Fruit fly (Drosophila melanogaster) whole organism, embryonic: ENCODE results near the gene mGluR.

ENCODE experiments used
- Antp ChIP-seq: fragments of 200-800 bp; sonication (Bioruptor generic); optimal IDR thresholded peaks from 3 replicates; lab custom pipeline; 2016; ENCODE audit warnings: missing biosample characterization, missing genetic modification characterization
- CG11093 ChIP-seq: fragments of 200-800 bp; sonication (Bioruptor generic); IDR thresholded peaks from 3 replicates; pipeline ENCODE4 v1.3.6; 2022; ENCODE audit warnings: missing biosample characterization, missing genetic modification characterization
- CG11398 ChIP-seq: fragments of 200-800 bp; sonication (Bioruptor generic); optimal IDR thresholded peaks from 2 replicates; lab custom pipeline; 2016; ENCODE audit warnings: missing biosample characterization, missing genetic modification characterization
- CG11456 ChIP-seq: fragments of 200-800 bp; sonication (Bioruptor generic); IDR thresholded peaks from 3 replicates; pipeline ENCODE4 v1.3.6; 2022; ENCODE audit warnings: missing biosample characterization, missing genetic modification characterization
- CG14014 ChIP-seq: fragments of 200-800 bp; sonication (Bioruptor generic); IDR thresholded peaks from 2 replicates; pipeline ENCODE4 v1.3.6; 2022; ENCODE audit warnings: missing biosample characterization, missing genetic modification characterization
- CG14860 ChIP-seq: fragments of 200-800 bp; sonication (Bioruptor generic); IDR thresholded peaks from 3 replicates; pipeline ENCODE4 v1.3.6; 2022; ENCODE audit warnings: missing biosample characterization, missing genetic modification characterization; ENCODE audit not compliant: partially characterized antibody
- CG15514 ChIP-seq: fragments of 200-800 bp; sonication (Bioruptor generic); optimal IDR thresholded peaks from 3 replicates; lab custom pipeline; 2017; ENCODE audit warnings: missing biosample characterization, missing genetic modification characterization, mild to moderate bottlenecking, moderate library complexity, missing genetic modification reagents
- CG2712 ChIP-seq: fragments of 200-800 bp; optimal IDR thresholded peaks from 3 replicates; lab custom pipeline; 2019; ENCODE audit warnings: missing biosample characterization, mild to moderate bottlenecking, missing genetic modification characterization, moderate library complexity
- CG30020 ChIP-seq: fragments of 200-800 bp; optimal IDR thresholded peaks from 2 replicates; lab custom pipeline; 2019; ENCODE audit warnings: missing biosample characterization, mild to moderate bottlenecking, missing genetic modification characterization, moderate library complexity
- CG34376 ChIP-seq: fragments of 200-800 bp; sonication (Bioruptor generic); optimal IDR thresholded peaks from 2 replicates; lab custom pipeline; 2018; ENCODE audit warnings: missing biosample characterization, mild to moderate bottlenecking, missing genetic modification characterization
- CG3847 ChIP-seq: fragments of 200-800 bp; sonication (Bioruptor generic); IDR thresholded peaks from 2 replicates; pipeline ENCODE4 v1.3.6; 2022; ENCODE audit warnings: missing biosample characterization, missing genetic modification characterization
- CG4707 ChIP-seq: fragments of 200-800 bp; sonication (Bioruptor generic); optimal IDR thresholded peaks from 2 replicates; lab custom pipeline; 2018; ENCODE audit warnings: missing biosample characterization, mild to moderate bottlenecking, missing genetic modification characterization, moderate library complexity
- CG4854 ChIP-seq: fragments of 200-800 bp; sonication (Bioruptor generic); optimal IDR thresholded peaks from 2 replicates; lab custom pipeline; 2016; ENCODE audit warnings: missing biosample characterization, missing genetic modification characterization, inconsistent platforms
- CG5245 ChIP-seq: fragments of 200-800 bp; sonication (Bioruptor generic); optimal IDR thresholded peaks from 3 replicates; lab custom pipeline; 2016; ENCODE audit warnings: missing biosample characterization, missing genetic modification characterization
- CG6254 ChIP-seq: fragments of 200-800 bp; sonication (Bioruptor generic); optimal IDR thresholded peaks from 3 replicates; lab custom pipeline; 2017; ENCODE audit warnings: mild to moderate bottlenecking, missing biosample characterization, missing genetic modification reagents, missing genetic modification characterization
- CG7786 ChIP-seq: fragments of 200-800 bp; sonication (Bioruptor generic); optimal IDR thresholded peaks from 2 replicates; lab custom pipeline; 2016; ENCODE audit warnings: missing biosample characterization, missing genetic modification characterization
- CG7839 ChIP-seq: fragments of 200-800 bp; sonication (Bioruptor generic); optimal IDR thresholded peaks from 3 replicates; lab custom pipeline; 2018; ENCODE audit warnings: missing biosample characterization, mild to moderate bottlenecking, missing genetic modification characterization, moderate library complexity
- CG8089 ChIP-seq: fragments of 200-800 bp; sonication (Bioruptor generic); optimal IDR thresholded peaks from 3 replicates; lab custom pipeline; 2016; ENCODE audit warnings: missing biosample characterization, missing genetic modification characterization
- CG9727 ChIP-seq: fragments of 200-800 bp; sonication (Bioruptor generic); optimal IDR thresholded peaks from 3 replicates; lab custom pipeline; 2017; ENCODE audit warnings: missing biosample characterization, mild to moderate bottlenecking, missing genetic modification characterization
- Dbx ChIP-seq: fragments of 200-800 bp; sonication (Bioruptor generic); IDR thresholded peaks from 3 replicates; pipeline ENCODE4 v1.3.6; 2022; ENCODE audit warnings: missing biosample characterization, missing genetic modification characterization
- Deaf1 ChIP-seq: fragments of 200-800 bp; optimal IDR thresholded peaks from 3 replicates; lab custom pipeline; 2019; ENCODE audit warnings: missing biosample characterization, mild to moderate bottlenecking, missing genetic modification characterization, moderate library complexity
- Doc2 ChIP-seq: fragments of 200-800 bp; sonication (Bioruptor generic); IDR thresholded peaks from 2 replicates; pipeline ENCODE4 v1.3.6; 2022; ENCODE audit warnings: missing biosample characterization, missing genetic modification characterization
- E2f1 ChIP-seq: fragments of 200-800 bp; sonication (Bioruptor generic); IDR thresholded peaks from 2 replicates; pipeline ENCODE4 v1.3.6; 2022; ENCODE audit warnings: missing biosample characterization, missing genetic modification characterization
- HmgD ChIP-seq: fragments of 200-800 bp; sonication (Bioruptor generic); optimal IDR thresholded peaks from 3 replicates; lab custom pipeline; 2016; ENCODE audit warnings: missing biosample characterization, missing genetic modification characterization
- MESR4 ChIP-seq: fragments of 200-800 bp; sonication (Bioruptor generic); optimal IDR thresholded peaks from 2 replicates; lab custom pipeline; 2018; ENCODE audit warnings: missing biosample characterization, mild to moderate bottlenecking, missing genetic modification characterization, moderate library complexity
- Max ChIP-seq: fragments of 200-800 bp; sonication (Bioruptor generic); optimal IDR thresholded peaks from 2 replicates; lab custom pipeline; 2016; ENCODE audit warnings: missing biosample characterization, mild to moderate bottlenecking, missing genetic modification characterization
- NC2β ChIP-seq: fragments of 200-800 bp; sonication (Bioruptor generic); optimal IDR thresholded peaks from 2 replicates; lab custom pipeline; 2016; ENCODE audit warnings: missing biosample characterization, missing genetic modification characterization
- Nf-YC ChIP-seq: fragments of 200-800 bp; optimal IDR thresholded peaks from 3 replicates; lab custom pipeline; 2019; ENCODE audit warnings: missing biosample characterization, mild to moderate bottlenecking, missing genetic modification characterization, moderate library complexity
- Optix ChIP-seq: fragments of 200-800 bp; sonication (Bioruptor generic); IDR thresholded peaks from 3 replicates; pipeline ENCODE4 v1.3.6; 2022; ENCODE audit warnings: missing biosample characterization, missing genetic modification characterization
- Sry-β ChIP-seq: fragments of 200-800 bp; sonication (Bioruptor generic); optimal IDR thresholded peaks from 2 replicates; lab custom pipeline; 2018; ENCODE audit warnings: missing biosample characterization, mild to moderate bottlenecking, missing genetic modification characterization, moderate library complexity
- Sry-δ ChIP-seq: fragments of 200-800 bp; sonication (Bioruptor generic); optimal IDR thresholded peaks from 2 replicates; lab custom pipeline; 2016; ENCODE audit warnings: missing biosample characterization, missing genetic modification characterization
- ac ChIP-seq: fragments of 200-800 bp; sonication (Bioruptor generic); optimal IDR thresholded peaks from 3 replicates; lab custom pipeline; 2017; ENCODE audit warnings: missing biosample characterization, mild to moderate bottlenecking, missing genetic modification characterization
- aop ChIP-seq: fragments of 200-800 bp; sonication (Bioruptor generic); IDR thresholded peaks from 2 replicates; pipeline ENCODE4 v1.3.6; 2022; ENCODE audit warnings: missing biosample characterization, missing genetic modification characterization
- chif ChIP-seq, 2 experiments: fragments of 200-800 bp; sonication (Bioruptor generic); optimal IDR thresholded peaks; 3 replicates each; lab custom pipeline; 2016; ENCODE audit warnings: missing biosample characterization in 2 of 2, missing genetic modification characterization in 2 of 2
- dm ChIP-seq: fragments of 200-800 bp; sonication (Bioruptor generic); optimal IDR thresholded peaks from 3 replicates; lab custom pipeline; 2016; ENCODE audit warnings: missing biosample characterization, missing genetic modification characterization
- dmrt11E ChIP-seq: fragments of 200-800 bp; sonication (Bioruptor generic); optimal IDR thresholded peaks from 3 replicates; lab custom pipeline; 2018; ENCODE audit warnings: missing biosample characterization, mild to moderate bottlenecking, missing genetic modification characterization, moderate library complexity
- emc ChIP-seq: fragments of 200-800 bp; sonication (Bioruptor generic); optimal IDR thresholded peaks from 2 replicates; lab custom pipeline; 2016; ENCODE audit warnings: missing biosample characterization, missing genetic modification characterization
- eve ChIP-seq, 2 experiments: fragments of >200 bp; optimal IDR thresholded peaks; 2 replicates each; lab custom pipeline; 2017; ENCODE audit warnings: missing biosample characterization in 2 of 2, missing genetic modification characterization in 2 of 2
- gsb-n ChIP-seq: fragments of 200-800 bp; sonication (Bioruptor generic); optimal IDR thresholded peaks from 3 replicates; lab custom pipeline; 2018; ENCODE audit warnings: missing biosample characterization, mild to moderate bottlenecking, missing genetic modification characterization
- ind ChIP-seq: fragments of 200-800 bp; sonication (Bioruptor generic); optimal IDR thresholded peaks from 3 replicates; lab custom pipeline; 2016; ENCODE audit warnings: missing biosample characterization, missing genetic modification characterization
- lab ChIP-seq: fragments of 200-800 bp; sonication (Bioruptor generic); optimal IDR thresholded peaks from 3 replicates; lab custom pipeline; 2017; ENCODE audit warnings: missing biosample characterization, missing genetic modification characterization, mild to moderate bottlenecking, moderate library complexity, missing genetic modification reagents
- p53 ChIP-seq: fragments of 200-800 bp; sonication (Bioruptor generic); optimal IDR thresholded peaks from 2 replicates; lab custom pipeline; 2016; ENCODE audit warnings: missing biosample characterization, missing genetic modification characterization
- pan ChIP-seq, 4 experiments: fragments of >200 bp in 3 of 4; fragments of 200-800 bp in 1 of 4; sonication (Bioruptor generic) in 1 of 4; optimal IDR thresholded peaks in 3 of 4; IDR thresholded peaks in 1 of 4; 2 replicates each; pipeline versions ENCODE4 v1.3.6 to Lab custom; 2017 to 2022; ENCODE audit warnings: missing biosample characterization in 2 of 4, missing genetic modification characterization in 2 of 4, mixed read lengths in 1 of 4
- peb ChIP-seq: fragments of 200-800 bp; sonication (Bioruptor generic); IDR thresholded peaks from 2 replicates; pipeline ENCODE4 v1.3.6; 2022; ENCODE audit warnings: missing biosample characterization, missing genetic modification characterization
- pzg ChIP-seq: fragments of 200-800 bp; sonication (Bioruptor generic); optimal IDR thresholded peaks from 3 replicates; lab custom pipeline; 2018; ENCODE audit warnings: missing biosample characterization, mild to moderate bottlenecking, missing genetic modification characterization, moderate library complexity
- schlank ChIP-seq: fragments of 200-800 bp; sonication (Bioruptor generic); optimal IDR thresholded peaks from 2 replicates; lab custom pipeline; 2018; ENCODE audit warnings: missing biosample characterization, mild to moderate bottlenecking, missing genetic modification characterization
- sna ChIP-seq: fragments of 200-800 bp; sonication (Bioruptor generic); IDR thresholded peaks from 2 replicates; pipeline ENCODE4 v1.3.6; 2022; ENCODE audit warnings: missing biosample characterization, missing genetic modification characterization; ENCODE audit not compliant: partially characterized antibody
- tna ChIP-seq: fragments of 200-800 bp; sonication (Bioruptor generic); IDR thresholded peaks from 2 replicates; pipeline ENCODE4 v1.3.6; 2022; ENCODE audit warnings: missing biosample characterization, missing genetic modification characterization; ENCODE audit not compliant: partially characterized antibody
- vfl ChIP-seq: fragments of 200-800 bp; sonication (Bioruptor generic); optimal IDR thresholded peaks from 2 replicates; lab custom pipeline; 2016; ENCODE audit warnings: missing biosample characterization, missing genetic modification characterization

The mGluR gene

DNA sequence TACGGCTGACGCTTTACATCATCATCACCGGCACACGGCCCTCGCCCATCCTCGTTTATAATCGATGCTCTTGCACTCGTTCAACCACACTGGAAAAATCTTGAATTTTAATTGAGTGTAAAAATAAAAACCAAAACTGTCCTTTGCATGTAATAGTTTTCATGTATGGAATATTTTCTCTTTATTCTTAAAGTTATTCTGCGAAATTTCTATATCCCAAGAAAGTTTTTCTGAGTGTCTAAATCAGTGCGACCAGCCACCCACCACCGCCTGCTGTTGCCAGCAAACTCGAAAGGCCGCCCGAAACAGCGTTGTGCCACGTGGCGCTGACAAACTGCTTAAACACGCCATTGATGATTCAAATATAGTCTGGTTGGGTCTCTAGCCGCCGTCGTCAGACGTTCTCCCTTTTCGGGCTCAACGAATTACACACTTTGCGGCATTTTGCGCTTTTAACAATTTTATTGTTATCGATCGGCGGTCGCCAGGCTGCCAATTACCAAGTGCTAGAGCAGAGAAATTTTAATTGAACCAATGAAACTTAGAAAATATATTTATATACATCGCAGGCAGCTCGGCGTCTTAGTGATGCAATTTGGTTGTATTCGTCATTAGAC, 46.3 kb downstream of the mGluR start (continued):
- TF ChIP-seq Max (GFP tag; lab: Kevin White, UChicago): peak; percentile 47
- no peak; the same call in 2 of the 3 replicates for TF ChIP-seq Optix (GFP tag; lab: Robert Waterston, UW)
- peak; percentile 81 for TF ChIP-seq E2f1 (GFP tag; lab: Robert Waterston, UW)
- no peak; the same call in 2 of the 3 replicates for TF ChIP-seq CG11093 (GFP tag; lab: Robert Waterston, UW)
- TF ChIP-seq aop (GFP tag; lab: Robert Waterston, UW): no peak
- TF ChIP-seq ac (GFP tag; lab: Kevin White, UChicago): peak; percentile 4
- TF ChIP-seq lab (GFP tag; lab: Kevin White, UChicago): peak; percentile 86
- TF ChIP-seq peb (GFP tag; lab: Robert Waterston, UW): peak; percentile 66; the same call in 1 of the 2 replicates
- TF ChIP-seq CG4707 (GFP tag; lab: Kevin White, UChicago): peak; percentile 58
- TF ChIP-seq CG11398: peak; percentile 59
- TF ChIP-seq Nf-YC (tag; lab: Kevin White, UChicago): peak; percentile 61
- peak; percentile 55 for TF ChIP-seq dm (GFP tag; lab: Kevin White, UChicago)
- TF ChIP-seq CG14860 (GFP tag; lab: Robert Waterston, UW): no peak
- TF ChIP-seq p53: peak; percentile 25
- peak; percentile 57 for TF ChIP-seq Deaf1
- TF ChIP-seq CG5245 (GFP tag; lab: Kevin White, UChicago): peak; percentile 72
- peak; percentile 77 for TF ChIP-seq CG7839 (tag; lab: Kevin White, UChicago)
- no peak for TF ChIP-seq tna
- no peak for TF ChIP-seq CG11456 (GFP tag; lab: Robert Waterston, UW)
- TF ChIP-seq sna: no peak
- no peak for TF ChIP-seq Doc2 (GFP tag; lab: Robert Waterston, UW)
- no peak for TF ChIP-seq MESR4 (GFP tag; lab: Kevin White, UChicago)
- TF ChIP-seq vfl: no peak
- TF ChIP-seq Sry-δ (GFP tag; lab: Kevin White, UChicago): peak; percentile 27
- peak; percentile 12 for TF ChIP-seq CG4854 (GFP tag; lab: Kevin White, UChicago)
- no peak for TF ChIP-seq Sry-β
- TF ChIP-seq CG7786 (GFP tag; lab: Kevin White, UChicago): peak; percentile 61
- no peak for TF ChIP-seq emc (GFP tag; lab: Kevin White, UChicago)
- no peak for TF ChIP-seq CG3847 (GFP tag; lab: Robert Waterston, UW)
- peak in 1 of 2 experiments; percentile 64 for TF ChIP-seq eve (GFP tag; optimal IDR thresholded peaks at IDR 0.05; lab: Kevin White, UChicago)
- TF ChIP-seq CG9727 (GFP tag; lab: Kevin White, UChicago): peak; percentile 82
- TF ChIP-seq schlank: peak; percentile 16
- peak; percentile 62; the same call in 1 of the 2 replicates for TF ChIP-seq CG14014 (GFP tag; lab: Robert Waterston, UW)
- peak; percentile 66 for TF ChIP-seq ind (GFP tag; lab: Kevin White, UChicago)
- TF ChIP-seq CG6254: peak; percentile 72
- no peak for TF ChIP-seq pan (optimal IDR thresholded peaks at IDR 0.05; lab: Kevin White, UChicago)
- TF ChIP-seq pan (GFP tag; optimal IDR thresholded peaks at IDR 0.05 in 1 of 2, IDR thresholded peaks at IDR 0.05 in 1 of 2): no peak
- peak; percentile 70 for TF ChIP-seq dmrt11E
- no peak for TF ChIP-seq CG30020 (tag; lab: Kevin White, UChicago)
- peak; percentile 69 to 81 for TF ChIP-seq chif (GFP tag; optimal IDR thresholded peaks at IDR 0.05; lab: Kevin White, UChicago)
- TF ChIP-seq pzg (GFP tag; lab: Kevin White, UChicago): no peak
- no peak for TF ChIP-seq Antp (GFP tag; lab: Kevin White, UChicago)
- peak; percentile 88 for TF ChIP-seq CG2712 (tag; lab: Kevin White, UChicago)
- no peak for TF ChIP-seq HmgD (GFP tag; lab: Kevin White, UChicago)
- no peak; the same call in 2 of the 3 replicates for TF ChIP-seq Dbx (GFP tag; lab: Robert Waterston, UW)
- peak; percentile 35 for TF ChIP-seq CG15514 (GFP tag; lab: Kevin White, UChicago)
- peak; percentile 62 for TF ChIP-seq NC2β (GFP tag; lab: Kevin White, UChicago)
- TF ChIP-seq gsb-n (tag; lab: Kevin White, UChicago): peak; percentile 84
- no peak for TF ChIP-seq CG34376 (GFP tag; lab: Kevin White, UChicago)
- peak; percentile 73 for TF ChIP-seq CG8089 (GFP tag; lab: Kevin White, UChicago)
